Worm (Caenorhabditis elegans) whole organism, L3 larva: ENCODE measurements around the gene ceh-49.

ENCODE experiments used
- ZK546.5 ChIP-seq: sonication (generic microtip); optimal IDR thresholded peaks from 2 replicates; lab custom pipeline; 2017; ENCODE audit warnings: missing biosample characterization, missing genetic modification characterization
- elt-1 ChIP-seq: fragments of 150-350 bp; optimal IDR thresholded peaks from 2 replicates; lab custom pipeline; 2014; ENCODE audit warnings: missing biosample characterization, missing genetic modification characterization
- fkh-10 ChIP-seq: sonication (generic microtip); optimal IDR thresholded peaks from 2 replicates; lab custom pipeline; 2017; ENCODE audit warnings: missing biosample characterization, missing genetic modification reagents, missing genetic modification characterization
- nhr-23 ChIP-seq: fragments of 150-350 bp; optimal IDR thresholded peaks from 2 replicates; lab custom pipeline; 2014; ENCODE audit warnings: missing biosample characterization, missing genetic modification reagents, missing genetic modification characterization
- nhr-237 ChIP-seq: fragments of 150-350 bp; optimal IDR thresholded peaks from 2 replicates; lab custom pipeline; 2014; ENCODE audit warnings: missing biosample characterization, missing genetic modification characterization
- nhr-77 ChIP-seq: fragments of 150-350 bp; optimal IDR thresholded peaks from 2 replicates; lab custom pipeline; 2014; ENCODE audit warnings: missing biosample characterization, missing genetic modification characterization
- snpc-4 ChIP-seq: fragments of 150-350 bp; optimal IDR thresholded peaks from 2 replicates; lab custom pipeline; 2014; ENCODE audit warnings: missing biosample characterization, missing genetic modification characterization
- unc-39 ChIP-seq: sonication (generic microtip); optimal IDR thresholded peaks from 4 replicates; lab custom pipeline; 2017; ENCODE audit warnings: missing biosample characterization, missing genetic modification characterization

DNA sequence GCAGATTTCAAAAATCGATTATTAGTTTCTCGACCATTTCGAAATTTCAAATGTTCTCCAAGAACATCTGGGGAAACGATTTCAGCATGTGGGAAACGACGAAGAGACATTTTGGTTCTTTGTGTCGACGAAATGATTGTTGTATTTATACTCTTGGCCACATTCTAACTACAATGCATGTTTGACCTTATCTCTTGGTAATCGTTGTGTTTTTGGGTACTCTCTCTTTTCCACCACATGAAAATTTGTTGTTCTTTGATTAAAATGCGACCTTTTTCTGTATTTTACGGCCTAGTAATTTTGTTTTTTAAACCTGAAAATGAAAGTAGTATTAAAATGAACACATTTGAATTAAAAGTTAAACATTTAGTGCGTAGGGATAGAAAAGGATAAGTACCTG lies 7.2 kb downstream of the ceh-49 start, which contains the start of gene F17A9.5:
- TF ChIP-seq ZK546.5 (tag; lab: Kevin White, UChicago), result no peak
- no peak for TF ChIP-seq nhr-237 (tag; lab: Kevin White, UChicago)
- no peak for TF ChIP-seq nhr-23 (tag; lab: Kevin White, UChicago)
- no peak for TF ChIP-seq fkh-10 (GFP tag; lab: Kevin White, UChicago)
- TF ChIP-seq snpc-4 (tag; lab: Kevin White, UChicago), result no peak
- TF ChIP-seq elt-1, result no peak
- no peak for TF ChIP-seq nhr-77 (tag; lab: Kevin White, UChicago)
- no peak for TF ChIP-seq unc-39 (tag; lab: Kevin White, UChicago)
